Fruit fly (Drosophila melanogaster) whole organism, embryonic: Measurements from ENCODE around the gene CG34310.

Source experiments
- Antp ChIP-seq: fragments of 200-800 bp; sonication (Bioruptor generic); optimal IDR thresholded peaks from 3 replicates; lab custom pipeline; 2016; ENCODE audit warnings: missing biosample characterization, missing genetic modification characterization
- Asciz ChIP-seq: fragments of 200-800 bp; sonication (Bioruptor generic); optimal IDR thresholded peaks from 2 replicates; lab custom pipeline; 2017; ENCODE audit warnings: missing biosample characterization, mild to moderate bottlenecking, missing genetic modification characterization, missing genetic modification reagents
- Awh ChIP-seq: fragments of 200-800 bp; sonication (Bioruptor generic); IDR thresholded peaks from 2 replicates; pipeline ENCODE4, ENCODE4 v1.3.6; 2022; ENCODE audit warnings: missing biosample characterization, missing genetic modification characterization
- CG10147 ChIP-seq: fragments of 200-800 bp; sonication (Bioruptor generic); optimal IDR thresholded peaks from 2 replicates; lab custom pipeline; 2019; ENCODE audit warnings: missing biosample characterization, mild to moderate bottlenecking, missing genetic modification characterization, moderate library complexity
- CG1024 ChIP-seq: fragments of 200-800 bp; sonication (Bioruptor generic); IDR thresholded peaks from 2 replicates; pipeline ENCODE4 v1.3.6; 2022; ENCODE audit warnings: missing biosample characterization, missing genetic modification characterization
- CG10267 ChIP-seq: fragments of 200-800 bp; sonication (Bioruptor generic); optimal IDR thresholded peaks from 2 replicates; lab custom pipeline; 2018; ENCODE audit warnings: missing biosample characterization, mild to moderate bottlenecking, missing genetic modification characterization, moderate library complexity
- CG10543 ChIP-seq: fragments of 200-800 bp; sonication (Bioruptor generic); optimal IDR thresholded peaks from 3 replicates; lab custom pipeline; 2017; ENCODE audit warnings: missing biosample characterization, mild to moderate bottlenecking, missing genetic modification characterization, moderate library complexity
- CG10959 ChIP-seq: fragments of 200-800 bp; sonication (Bioruptor generic); IDR thresholded peaks from 2 replicates; pipeline ENCODE4 v1.3.6; 2022; ENCODE audit warnings: missing biosample characterization, missing genetic modification characterization
- CG12071 ChIP-seq: fragments of 200-800 bp; sonication (Bioruptor generic); optimal IDR thresholded peaks from 3 replicates; lab custom pipeline; 2018; ENCODE audit warnings: missing biosample characterization, mild to moderate bottlenecking, missing genetic modification characterization
- CG12219 ChIP-seq: fragments of 200-800 bp; sonication (Bioruptor generic); optimal IDR thresholded peaks from 3 replicates; lab custom pipeline; 2018; ENCODE audit warnings: missing biosample characterization, mild to moderate bottlenecking, missing genetic modification characterization
- CG12942 ChIP-seq: fragments of 200-800 bp; sonication (Bioruptor generic); optimal IDR thresholded peaks from 3 replicates; lab custom pipeline; 2016; ENCODE audit warnings: missing biosample characterization, missing genetic modification characterization
- CG13296 ChIP-seq: fragments of 200-800 bp; sonication (Bioruptor generic); optimal IDR thresholded peaks from 3 replicates; lab custom pipeline; 2018; ENCODE audit warnings: missing biosample characterization, mild to moderate bottlenecking, missing genetic modification characterization
- CG13775 ChIP-seq: fragments of 200-800 bp; sonication (Bioruptor generic); optimal IDR thresholded peaks from 3 replicates; lab custom pipeline; 2017; ENCODE audit warnings: missing biosample characterization, mild to moderate bottlenecking, missing genetic modification characterization
- CG1602 ChIP-seq: fragments of 200-800 bp; sonication (Bioruptor generic); optimal IDR thresholded peaks from 3 replicates; lab custom pipeline; 2016; ENCODE audit warnings: missing biosample characterization, missing genetic modification characterization
- CG2120 ChIP-seq: fragments of 200-800 bp; sonication (Bioruptor generic); optimal IDR thresholded peaks from 3 replicates; lab custom pipeline; 2016; ENCODE audit warnings: missing biosample characterization, missing genetic modification characterization
- CG34422 ChIP-seq: fragments of 200-800 bp; sonication (Bioruptor generic); IDR thresholded peaks from 3 replicates; pipeline ENCODE4 v1.3.6; 2022; ENCODE audit warnings: missing biosample characterization, missing genetic modification characterization
- CG3995 ChIP-seq: fragments of 200-800 bp; sonication (Bioruptor generic); optimal IDR thresholded peaks from 3 replicates; lab custom pipeline; 2016; ENCODE audit warnings: missing biosample characterization, missing genetic modification characterization
- CG4424 ChIP-seq: fragments of 200-800 bp; sonication (Bioruptor generic); optimal IDR thresholded peaks from 3 replicates; lab custom pipeline; 2016; ENCODE audit warnings: missing biosample characterization, missing genetic modification characterization
- CG6683 ChIP-seq: fragments of 200-800 bp; sonication (Bioruptor generic); optimal IDR thresholded peaks from 2 replicates; lab custom pipeline; 2017; ENCODE audit warnings: missing biosample characterization, mild to moderate bottlenecking, missing genetic modification characterization, missing genetic modification reagents
- CG9876 ChIP-seq: fragments of 200-800 bp; sonication (Bioruptor generic); optimal IDR thresholded peaks from 2 replicates; lab custom pipeline; 2016; ENCODE audit warnings: missing biosample characterization, missing genetic modification characterization
- Camta ChIP-seq: fragments of 200-800 bp; sonication (Bioruptor generic); optimal IDR thresholded peaks from 2 replicates; lab custom pipeline; 2016; ENCODE audit warnings: missing biosample characterization, missing genetic modification characterization
- D ChIP-seq, 2 experiments: fragments of 200-800 bp in 1 of 2; fragments of >200 bp in 1 of 2; sonication (Bioruptor generic) in 1 of 2; optimal IDR thresholded peaks; 2 replicates in 1 of 2; 3 replicates in 1 of 2; lab custom pipeline; 2017; ENCODE audit warnings: mild to moderate bottlenecking in 1 of 2, missing biosample characterization in 1 of 2, missing genetic modification characterization in 1 of 2, missing genetic modification reagents in 1 of 2
- Dad ChIP-seq: fragments of 200-800 bp; sonication (Bioruptor generic); optimal IDR thresholded peaks from 3 replicates; lab custom pipeline; 2016; ENCODE audit warnings: missing biosample characterization, missing genetic modification characterization
- Dll ChIP-seq: fragments of 200-800 bp; sonication (Bioruptor generic); IDR thresholded peaks from 4 replicates; pipeline ENCODE4 v1.3.6; 2022; ENCODE audit warnings: missing biosample characterization, missing genetic modification characterization; ENCODE audit not compliant: partially characterized antibody
- Doc2 ChIP-seq: fragments of 200-800 bp; sonication (Bioruptor generic); IDR thresholded peaks from 2 replicates; pipeline ENCODE4 v1.3.6; 2022; ENCODE audit warnings: missing biosample characterization, missing genetic modification characterization
- E2f1 ChIP-seq: fragments of 200-800 bp; sonication (Bioruptor generic); IDR thresholded peaks from 2 replicates; pipeline ENCODE4 v1.3.6; 2022; ENCODE audit warnings: missing biosample characterization, missing genetic modification characterization
- HHEX ChIP-seq: fragments of 200-800 bp; sonication (Bioruptor generic); optimal IDR thresholded peaks from 3 replicates; lab custom pipeline; 2017; ENCODE audit warnings: missing biosample characterization, mild to moderate bottlenecking, missing genetic modification characterization, missing genetic modification reagents
- HmgD ChIP-seq: fragments of 200-800 bp; sonication (Bioruptor generic); optimal IDR thresholded peaks from 3 replicates; lab custom pipeline; 2016; ENCODE audit warnings: missing biosample characterization, missing genetic modification characterization
- MBD-R2 ChIP-seq: fragments of 200-800 bp; sonication (Bioruptor generic); IDR thresholded peaks from 2 replicates; pipeline ENCODE4 v1.3.6; 2022; ENCODE audit warnings: missing biosample characterization, missing genetic modification characterization
- Max ChIP-seq: fragments of 200-800 bp; sonication (Bioruptor generic); optimal IDR thresholded peaks from 2 replicates; lab custom pipeline; 2016; ENCODE audit warnings: missing biosample characterization, mild to moderate bottlenecking, missing genetic modification characterization
- Med ChIP-seq: fragments of 200-800 bp; sonication (Bioruptor generic); peaks from one replicate; lab custom pipeline; 2016; ENCODE audit warnings: missing biosample characterization, missing genetic modification characterization, mild to moderate bottlenecking, inconsistent platforms, moderate library complexity
- Nf-YC ChIP-seq: fragments of 200-800 bp; optimal IDR thresholded peaks from 3 replicates; lab custom pipeline; 2019; ENCODE audit warnings: missing biosample characterization, mild to moderate bottlenecking, missing genetic modification characterization, moderate library complexity
- Ptx1 ChIP-seq: fragments of 200-800 bp; sonication (Bioruptor generic); IDR thresholded peaks from 2 replicates; pipeline ENCODE4 v1.3.6; 2022; ENCODE audit warnings: missing biosample characterization, missing genetic modification characterization
- Sin3A ChIP-seq: fragments of >200 bp; optimal IDR thresholded peaks from 2 replicates; lab custom pipeline; 2018
- Stat92E ChIP-seq, 3 experiments: fragments of >200 bp in 2 of 3; fragments of 200-800 bp in 1 of 3; sonication (Bioruptor generic) in 1 of 3; optimal IDR thresholded peaks; 2 replicates each; lab custom pipeline; 2017 to 2019; ENCODE audit warnings: missing biosample characterization in 3 of 3, missing genetic modification characterization in 3 of 3, mild to moderate bottlenecking in 1 of 3, moderate library complexity in 1 of 3
- TFAM ChIP-seq: fragments of 200-800 bp; sonication (Bioruptor generic); optimal IDR thresholded peaks from 2 replicates; lab custom pipeline; 2017; ENCODE audit warnings: missing biosample characterization, missing genetic modification characterization, inconsistent platforms
- ato ChIP-seq: fragments of 200-800 bp; sonication (Bioruptor generic); IDR thresholded peaks from 2 replicates; pipeline ENCODE4 v1.3.6; 2022; ENCODE audit warnings: missing biosample characterization, missing genetic modification characterization; ENCODE audit not compliant: partially characterized antibody
- az2 ChIP-seq: fragments of 200-800 bp; sonication (Bioruptor generic); optimal IDR thresholded peaks from 3 replicates; lab custom pipeline; 2016; ENCODE audit warnings: missing biosample characterization, missing genetic modification characterization
- croc ChIP-seq: fragments of 200-800 bp; sonication (Bioruptor generic); conservative IDR thresholded peaks from 3 replicates; pipeline ENCODE4 v1.3.6; 2022; ENCODE audit warnings: missing biosample characterization, missing genetic modification characterization
- disco-r ChIP-seq: fragments of 200-800 bp; sonication (Bioruptor generic); optimal IDR thresholded peaks from 2 replicates; lab custom pipeline; 2016; ENCODE audit warnings: missing biosample characterization, missing genetic modification characterization
- ewg ChIP-seq: fragments of 200-800 bp; sonication (Bioruptor generic); optimal IDR thresholded peaks from 3 replicates; lab custom pipeline; 2017; ENCODE audit warnings: mild to moderate bottlenecking, missing biosample characterization, missing genetic modification reagents, missing genetic modification characterization
- jing ChIP-seq: fragments of 200-800 bp; sonication (Bioruptor generic); optimal IDR thresholded peaks from 2 replicates; lab custom pipeline; 2018; ENCODE audit warnings: missing biosample characterization, mild to moderate bottlenecking, missing genetic modification characterization
- jumu ChIP-seq: fragments of 200-800 bp; sonication (Bioruptor generic); optimal IDR thresholded peaks from 3 replicates; lab custom pipeline; 2016; ENCODE audit warnings: missing biosample characterization, missing genetic modification characterization
- ken ChIP-seq: fragments of 200-800 bp; sonication (Bioruptor generic); IDR thresholded peaks from 3 replicates; pipeline ENCODE4 v1.3.6; 2022; ENCODE audit warnings: missing biosample characterization, missing genetic modification characterization
- p53 ChIP-seq: fragments of 200-800 bp; sonication (Bioruptor generic); optimal IDR thresholded peaks from 2 replicates; lab custom pipeline; 2016; ENCODE audit warnings: missing biosample characterization, missing genetic modification characterization
- scrt ChIP-seq: fragments of 200-800 bp; sonication (Bioruptor generic); optimal IDR thresholded peaks from 2 replicates; lab custom pipeline; 2018; ENCODE audit warnings: missing biosample characterization, mild to moderate bottlenecking, missing genetic modification characterization, moderate library complexity
- sens-2 ChIP-seq: fragments of 200-800 bp; sonication (Bioruptor generic); IDR thresholded peaks from 2 replicates; pipeline ENCODE4 v1.3.6; 2022; ENCODE audit warnings: missing biosample characterization, missing genetic modification characterization
- sqz ChIP-seq: fragments of 200-800 bp; sonication (Bioruptor generic); optimal IDR thresholded peaks from 3 replicates; lab custom pipeline; 2018; ENCODE audit warnings: missing biosample characterization, mild to moderate bottlenecking, missing genetic modification characterization
- tin ChIP-seq: fragments of 200-800 bp; sonication (Bioruptor generic); optimal IDR thresholded peaks from 3 replicates; lab custom pipeline; 2016; ENCODE audit warnings: missing biosample characterization, missing genetic modification characterization

Gene CG34310

dm6 chr2L:6692048-6692447, 28.6 kb downstream of the CG34310 start (continued):
- no peak for TF ChIP-seq croc (GFP tag; lab: Robert Waterston, UW)
- no peak for TF ChIP-seq CG3995 (GFP tag; lab: Kevin White, UChicago)
- no peak for TF ChIP-seq Dad (GFP tag; lab: Kevin White, UChicago)

dm6 chr2L:6693794-6694254, 30.4 kb downstream of the CG34310 start:
- TF ChIP-seq HmgD (GFP tag; lab: Kevin White, UChicago) = no peak
- TF ChIP-seq tin (GFP tag; lab: Kevin White, UChicago) = peak; percentile 27
- TF ChIP-seq CG12071 = no peak
- TF ChIP-seq ato (GFP tag; lab: Robert Waterston, UW) = no peak
- no peak for TF ChIP-seq Camta (GFP tag; lab: Kevin White, UChicago)
- TF ChIP-seq Antp (GFP tag; lab: Kevin White, UChicago) = no peak
- peak; percentile 28 for TF ChIP-seq CG13296 (GFP tag; lab: Kevin White, UChicago)
- TF ChIP-seq scrt (GFP tag; lab: Kevin White, UChicago) = peak; percentile 20
- no peak for TF ChIP-seq p53 (GFP tag; lab: Kevin White, UChicago)
- no peak for TF ChIP-seq MBD-R2 (GFP tag; lab: Robert Waterston, UW)
- peak; percentile 30 for TF ChIP-seq CG4424
- TF ChIP-seq Med (GFP tag; lab: Kevin White, UChicago) = peak; percentile 53
- no peak for TF ChIP-seq CG9876 (GFP tag; lab: Kevin White, UChicago)
- TF ChIP-seq E2f1 = 0 out of 2 replicates have a peak, but pooled peaks have one; percentile 10
- no peak for TF ChIP-seq CG34422 (GFP tag; lab: Robert Waterston, UW)
- no peak for TF ChIP-seq Dll (GFP tag; lab: Robert Waterston, UW)
- no peak for TF ChIP-seq D (optimal IDR thresholded peaks at IDR 0.05; lab: Kevin White, UChicago)
- TF ChIP-seq D (GFP tag; optimal IDR thresholded peaks at IDR 0.05; lab: Kevin White, UChicago) = peak; percentile 70
- peak; percentile 37 for TF ChIP-seq az2
- no peak for TF ChIP-seq disco-r (GFP tag; lab: Kevin White, UChicago)
- peak; percentile 27 for TF ChIP-seq CG2120 (GFP tag; lab: Kevin White, UChicago)
- TF ChIP-seq Sin3A (lab: Kevin White, UChicago) = no peak
- TF ChIP-seq jing (GFP tag; lab: Kevin White, UChicago) = no peak
- TF ChIP-seq jumu (GFP tag; lab: Kevin White, UChicago) = no peak
- TF ChIP-seq sqz (GFP tag; lab: Kevin White, UChicago) = peak; percentile 31
- no peak for TF ChIP-seq CG1602 (GFP tag; lab: Kevin White, UChicago)
- TF ChIP-seq TFAM (GFP tag; lab: Kevin White, UChicago) = no peak
- peak; percentile 34 for TF ChIP-seq CG10147 (GFP tag; lab: Kevin White, UChicago)
- TF ChIP-seq Ptx1 (GFP tag; lab: Robert Waterston, UW) = peak; percentile 32; the same call in 1 of the 2 replicates
- TF ChIP-seq Doc2 (GFP tag; lab: Robert Waterston, UW) = no peak
- TF ChIP-seq CG1024 (GFP tag; lab: Robert Waterston, UW) = no peak
- no peak for TF ChIP-seq sens-2 (GFP tag; lab: Robert Waterston, UW)
- no peak for TF ChIP-seq CG10959 (GFP tag; lab: Robert Waterston, UW)
- peak; percentile 30 for TF ChIP-seq HHEX
- peak; percentile 54 for TF ChIP-seq CG12219
- TF ChIP-seq CG6683 = no peak
- peak; percentile 41 for TF ChIP-seq CG13775
- TF ChIP-seq Nf-YC (tag; lab: Kevin White, UChicago) = peak; percentile 36
- no peak for TF ChIP-seq CG12942 (GFP tag; lab: Kevin White, UChicago)
- TF ChIP-seq Max (GFP tag; lab: Kevin White, UChicago) = no peak
- TF ChIP-seq CG10543 (GFP tag; lab: Kevin White, UChicago) = no peak
- TF ChIP-seq Asciz = peak; percentile 23
- TF ChIP-seq Awh (GFP tag; lab: Robert Waterston, UW) = no peak
- peak; percentile 24 for TF ChIP-seq ewg (GFP tag; lab: Kevin White, UChicago)
- TF ChIP-seq CG10267 (tag; lab: Kevin White, UChicago) = peak; percentile 79
- TF ChIP-seq ken (GFP tag; lab: Robert Waterston, UW) = no peak; the same call in 2 of the 3 replicates
- no peak for TF ChIP-seq Stat92E (GFP tag; optimal IDR thresholded peaks at IDR 0.05; lab: Kevin White, UChicago)
